Worm (Caenorhabditis elegans) whole organism, L2 larva: ENCODE results near the gene strd-1.

Experiments
- C34F6.9 ChIP-seq: fragments of 150-350 bp; optimal IDR thresholded peaks from 2 replicates; lab custom pipeline; 2014; ENCODE audit warnings: missing biosample characterization, missing genetic modification characterization
- F13H6.1 ChIP-seq: sonication (generic microtip); optimal IDR thresholded peaks from 2 replicates; lab custom pipeline; 2016; ENCODE audit warnings: missing genetic modification characterization, missing compliant biosample characterization
- R02D3.7 ChIP-seq: fragments of 150-350 bp; optimal IDR thresholded peaks from 2 replicates; lab custom pipeline; 2014; ENCODE audit warnings: missing biosample characterization, missing genetic modification characterization
- Y55F3AM.14 ChIP-seq: fragments of 200-800 bp; sonication (Bioruptor generic); optimal IDR thresholded peaks from 2 replicates; lab custom pipeline; 2018; ENCODE audit warnings: mild to moderate bottlenecking, missing genetic modification characterization, missing compliant biosample characterization
- alr-1 ChIP-seq: fragments of 150-350 bp; optimal IDR thresholded peaks from 2 replicates; lab custom pipeline; 2014; ENCODE audit warnings: missing biosample characterization, missing genetic modification characterization
- aly-2 ChIP-seq: fragments of 150-350 bp; optimal IDR thresholded peaks from 2 replicates; lab custom pipeline; 2014; ENCODE audit warnings: missing biosample characterization, missing genetic modification characterization
- ama-1 ChIP-seq: fragments of 150-350 bp; optimal IDR thresholded peaks from 2 replicates; lab custom pipeline; 2018; ENCODE audit warnings: inconsistent platforms
- blmp-1 ChIP-seq: sonication (generic microtip); optimal IDR thresholded peaks from 2 replicates; lab custom pipeline; 2017; ENCODE audit warnings: missing genetic modification characterization, mild to moderate bottlenecking, missing compliant biosample characterization, antibody characterized with exemption, moderate library complexity; ENCODE audit not compliant: insufficient read depth
- ceh-16 ChIP-seq: fragments of 150-350 bp; optimal IDR thresholded peaks from 2 replicates; lab custom pipeline; 2014; ENCODE audit warnings: missing biosample characterization, missing genetic modification characterization
- ceh-82 ChIP-seq: fragments of 150-350 bp; optimal IDR thresholded peaks from 2 replicates; lab custom pipeline; 2014; ENCODE audit warnings: missing biosample characterization, missing genetic modification characterization
- crh-2 ChIP-seq: sonication (generic microtip); optimal IDR thresholded peaks from 2 replicates; lab custom pipeline; 2017; ENCODE audit warnings: missing biosample characterization, missing genetic modification characterization
- dmd-4 ChIP-seq: sonication (generic microtip); optimal IDR thresholded peaks from 2 replicates; lab custom pipeline; 2017; ENCODE audit warnings: missing biosample characterization, missing genetic modification characterization
- egl-27 ChIP-seq: sonication (generic microtip); optimal IDR thresholded peaks from 3 replicates; lab custom pipeline; 2017; ENCODE audit warnings: missing biosample characterization, missing genetic modification reagents, missing genetic modification characterization
- elt-3 ChIP-seq: sonication (generic microtip); optimal IDR thresholded peaks from 2 replicates; lab custom pipeline; 2017; ENCODE audit warnings: missing biosample characterization, missing genetic modification characterization
- fos-1 ChIP-seq: fragments of 150-350 bp; optimal IDR thresholded peaks from 2 replicates; lab custom pipeline; 2014; ENCODE audit warnings: missing biosample characterization, missing genetic modification characterization
- gmeb-1 ChIP-seq: fragments of 150-350 bp; optimal IDR thresholded peaks from 2 replicates; lab custom pipeline; 2014; ENCODE audit warnings: missing biosample characterization, missing genetic modification characterization
- lin-11 ChIP-seq: fragments of 150-350 bp; sonication (generic microtip); optimal IDR thresholded peaks from 2 replicates; lab custom pipeline; 2014; ENCODE audit warnings: missing biosample characterization, missing genetic modification characterization, inconsistent platforms, mixed read lengths
- lin-39 ChIP-seq: fragments of 150-350 bp; optimal IDR thresholded peaks from 2 replicates; lab custom pipeline; 2014; ENCODE audit warnings: missing biosample characterization, missing genetic modification reagents, missing genetic modification characterization
- lsy-2 ChIP-seq, 2 experiments: fragments of 150-350 bp in 1 of 2; sonication (generic microtip) in 1 of 2; optimal IDR thresholded peaks; 2 replicates each; lab custom pipeline; 2014 to 2017; ENCODE audit warnings: missing biosample characterization in 2 of 2, missing genetic modification characterization in 2 of 2
- mab-5 ChIP-seq: fragments of 150-350 bp; optimal IDR thresholded peaks from 2 replicates; lab custom pipeline; 2014; ENCODE audit warnings: missing biosample characterization, missing genetic modification characterization
- mdl-1 ChIP-seq, 2 experiments: fragments of 150-350 bp in 1 of 2; sonication (generic microtip) in 1 of 2; optimal IDR thresholded peaks; 2 replicates each; lab custom pipeline; 2017; ENCODE audit warnings: missing biosample characterization in 2 of 2, missing genetic modification characterization in 2 of 2
- nhr-10 ChIP-seq: sonication (generic microtip); optimal IDR thresholded peaks from 2 replicates; lab custom pipeline; 2017; ENCODE audit warnings: missing biosample characterization, missing genetic modification characterization
- nhr-11 ChIP-seq: fragments of 150-350 bp; optimal IDR thresholded peaks from 2 replicates; lab custom pipeline; 2014; ENCODE audit warnings: missing biosample characterization, missing genetic modification characterization
- nhr-12 ChIP-seq: fragments of 150-350 bp; optimal IDR thresholded peaks from 2 replicates; lab custom pipeline; 2014; ENCODE audit warnings: missing biosample characterization, missing genetic modification characterization
- nhr-129 ChIP-seq: fragments of 150-350 bp; optimal IDR thresholded peaks from 2 replicates; lab custom pipeline; 2014; ENCODE audit warnings: missing biosample characterization, missing genetic modification characterization
- nhr-21 ChIP-seq: fragments of 150-350 bp; optimal IDR thresholded peaks from 2 replicates; lab custom pipeline; 2014; ENCODE audit warnings: missing biosample characterization, missing genetic modification characterization
- nhr-6 ChIP-seq: fragments of 150-350 bp; optimal IDR thresholded peaks from 2 replicates; lab custom pipeline; 2014; ENCODE audit warnings: missing biosample characterization, missing genetic modification characterization
- nhr-77 ChIP-seq: fragments of 150-350 bp; optimal IDR thresholded peaks from 2 replicates; lab custom pipeline; 2014; ENCODE audit warnings: missing biosample characterization, missing genetic modification characterization
- sem-4 ChIP-seq: fragments of 150-350 bp; optimal IDR thresholded peaks from 2 replicates; lab custom pipeline; 2014; ENCODE audit warnings: missing biosample characterization, missing genetic modification reagents, missing genetic modification characterization
- skn-1 ChIP-seq: sonication (generic microtip); optimal IDR thresholded peaks from 2 replicates; lab custom pipeline; 2017; ENCODE audit warnings: missing biosample characterization, missing genetic modification characterization
- sma-3 ChIP-seq: sonication (generic microtip); optimal IDR thresholded peaks from 2 replicates; lab custom pipeline; 2016; ENCODE audit warnings: missing genetic modification reagents, missing genetic modification characterization, missing compliant biosample characterization
- snpc-4 ChIP-seq: fragments of 150-350 bp; optimal IDR thresholded peaks from 2 replicates; lab custom pipeline; 2014; ENCODE audit warnings: missing biosample characterization, missing genetic modification characterization
- unc-55 ChIP-seq: fragments of 150-350 bp; sonication (generic microtip); optimal IDR thresholded peaks from 3 replicates; lab custom pipeline; 2014; ENCODE audit warnings: missing biosample characterization, missing genetic modification reagents, missing genetic modification characterization
- unc-62 ChIP-seq: fragments of 150-350 bp; optimal IDR thresholded peaks from 2 replicates; lab custom pipeline; 2014; ENCODE audit warnings: missing biosample characterization, missing genetic modification reagents, missing genetic modification characterization
- zag-1 ChIP-seq: fragments of 150-350 bp; optimal IDR thresholded peaks from 2 replicates; lab custom pipeline; 2014; ENCODE audit warnings: missing biosample characterization, missing genetic modification characterization
- ztf-1 ChIP-seq: fragments of 200-800 bp; sonication (Bioruptor generic); conservative IDR thresholded peaks from 2 replicates; pipeline ENCODE4 v1.3.6; 2022; ENCODE audit warnings: missing genetic modification characterization, missing compliant biosample characterization
- ztf-4 ChIP-seq: fragments of 150-350 bp; optimal IDR thresholded peaks from 2 replicates; lab custom pipeline; 2014; ENCODE audit warnings: missing biosample characterization, missing genetic modification characterization

strd-1 gene

DNA sequence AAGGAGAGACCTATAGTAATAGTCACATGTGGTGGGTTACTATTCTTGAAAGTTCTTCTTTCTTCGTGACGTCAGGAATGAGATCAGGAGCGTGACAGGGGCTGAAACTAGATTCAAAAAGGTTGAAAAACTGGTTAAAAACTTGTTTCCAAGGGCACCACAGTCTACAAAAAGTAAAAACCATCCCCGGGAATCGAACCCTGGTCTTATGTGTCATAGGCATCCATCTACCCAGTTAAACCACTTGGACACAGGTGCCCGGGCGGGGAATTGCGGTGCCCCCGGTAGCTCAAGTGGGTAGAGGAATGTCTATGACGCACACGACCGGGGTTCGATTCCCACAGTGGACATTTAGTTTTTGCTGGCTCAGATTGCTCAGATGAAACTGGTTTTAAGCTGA, 10.0 kb downstream of the strd-1 start:
- no peak for TF ChIP-seq nhr-11
- no peak for TF ChIP-seq gmeb-1 (tag; lab: Kevin White, UChicago)
- TF ChIP-seq elt-3 (tag; lab: Kevin White, UChicago) = no peak
- no peak for TF ChIP-seq blmp-1 (tag; lab: Kevin White, UChicago)
- no peak for TF ChIP-seq nhr-10 (tag; lab: Kevin White, UChicago)
- TF ChIP-seq fos-1 (tag; lab: Kevin White, UChicago) = no peak
- TF ChIP-seq nhr-129 (tag; lab: Kevin White, UChicago) = no peak
- TF ChIP-seq Y55F3AM.14 = no peak
- no peak for TF ChIP-seq dmd-4 (tag; lab: Kevin White, UChicago)
- TF ChIP-seq ztf-4 (tag; lab: Kevin White, UChicago) = no peak
- TF ChIP-seq nhr-21 = no peak
- no peak for TF ChIP-seq lin-11 (tag; lab: Kevin White, UChicago)
- no peak for TF ChIP-seq mab-5 (tag; lab: Kevin White, UChicago)
- TF ChIP-seq sma-3 (GFP tag; lab: Kevin White, UChicago) = no peak
- no peak for TF ChIP-seq zag-1 (tag; lab: Kevin White, UChicago)
- TF ChIP-seq unc-62 (GFP tag; lab: Kevin White, UChicago) = no peak
- no peak for TF ChIP-seq C34F6.9 (tag; lab: Kevin White, UChicago)
- TF ChIP-seq crh-2 = no peak

DNA sequence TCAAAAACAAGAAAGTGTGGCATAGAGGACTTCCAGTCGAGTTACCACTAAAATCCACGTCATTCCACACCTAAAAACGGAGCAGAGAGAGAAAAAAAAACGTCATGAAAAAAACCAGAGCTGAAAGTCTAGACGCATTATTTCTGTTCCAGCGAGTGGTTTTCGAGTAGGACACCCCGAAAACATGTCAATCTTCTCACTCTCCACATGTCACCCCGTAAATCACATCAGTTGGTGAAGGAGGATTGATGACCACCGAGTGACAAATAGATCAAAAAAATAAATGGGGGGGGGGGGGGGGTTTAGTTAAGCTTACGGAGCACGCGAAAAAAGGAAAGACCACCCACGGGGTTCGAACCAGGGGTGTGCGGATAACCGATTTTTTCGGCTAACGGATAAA, 10.5 kb downstream of the strd-1 start:
- TF ChIP-seq nhr-6 (tag; lab: Kevin White, UChicago) (no peak), aly-2 (no peak), lsy-2 (tag; optimal IDR thresholded peaks at IDR 0.05; lab: Kevin White, UChicago) (no peak), egl-27 (no peak), ceh-82 (no peak), skn-1 (tag; lab: Kevin White, UChicago) (no peak), sem-4 (tag; lab: Kevin White, UChicago) (no peak), dmd-4 (tag; lab: Kevin White, UChicago) (no peak), ztf-1 (GFP tag; lab: Robert Waterston, UW) (no peak), unc-55 (GFP tag; lab: Kevin White, UChicago) (no peak)

DNA sequence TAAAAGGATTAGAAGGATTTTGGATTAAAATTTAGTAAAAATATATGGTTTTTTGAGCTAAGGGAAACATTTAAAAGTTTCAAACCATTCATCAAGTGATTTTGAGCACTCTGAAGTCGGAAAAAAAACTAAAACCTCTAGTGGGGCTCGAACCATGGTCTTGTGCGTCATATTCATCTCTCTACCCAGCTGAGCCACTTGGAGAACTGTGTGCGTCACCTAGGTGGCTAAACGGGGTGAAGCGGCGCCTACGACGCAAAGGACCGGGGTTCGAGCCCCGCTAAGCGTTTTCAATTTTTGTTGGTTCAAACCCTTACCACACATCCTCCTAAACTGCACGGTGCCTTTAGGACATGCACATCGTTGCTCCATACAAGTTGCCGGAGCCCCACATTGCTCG, 13.1 kb downstream of the strd-1 start:
- TF ChIP-seq ama-1 (lab: Kevin White, UChicago) = no peak
- TF ChIP-seq R02D3.7 (tag; lab: Kevin White, UChicago) = no peak
- TF ChIP-seq lin-11 (tag; lab: Kevin White, UChicago) = no peak
- no peak for TF ChIP-seq lin-39 (tag; lab: Kevin White, UChicago)
- no peak for TF ChIP-seq skn-1 (tag; lab: Kevin White, UChicago)
- TF ChIP-seq zag-1 (tag; lab: Kevin White, UChicago) = no peak
- no peak for TF ChIP-seq sem-4 (tag; lab: Kevin White, UChicago)
- TF ChIP-seq sma-3 (GFP tag; lab: Kevin White, UChicago) = no peak
- no peak for TF ChIP-seq fos-1 (tag; lab: Kevin White, UChicago)
- no peak for TF ChIP-seq nhr-77
- no peak for TF ChIP-seq mdl-1 (tag; optimal IDR thresholded peaks at IDR 0.05; lab: Kevin White, UChicago)

DNA sequence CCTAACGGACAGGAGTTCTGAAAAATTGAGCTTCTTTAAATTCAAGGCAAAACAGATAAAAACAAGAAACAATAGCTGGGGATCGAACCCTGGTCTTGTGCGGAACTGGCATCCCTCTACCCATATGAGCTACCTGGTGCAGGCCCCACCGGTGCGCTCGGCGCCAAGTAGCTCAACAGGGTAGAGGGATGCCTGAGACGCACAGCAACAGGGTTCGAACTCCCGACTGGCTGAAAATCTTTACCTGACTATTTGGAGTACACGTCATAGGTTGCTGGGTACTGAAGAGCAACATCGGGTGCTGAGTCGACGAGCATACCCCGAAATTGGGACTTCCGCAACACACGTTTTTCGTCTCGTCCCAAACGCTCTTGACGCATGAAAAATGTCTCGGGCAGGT, 15.7 kb downstream of the strd-1 start:
- TF ChIP-seq nhr-21 = no peak
- TF ChIP-seq lin-11 (tag; lab: Kevin White, UChicago) = no peak
- TF ChIP-seq ztf-1 (GFP tag; lab: Robert Waterston, UW) = no peak
- TF ChIP-seq ceh-16 = no peak
- TF ChIP-seq F13H6.1 (tag; lab: Kevin White, UChicago) = no peak
- no peak for TF ChIP-seq nhr-77
- no peak for TF ChIP-seq unc-62 (GFP tag; lab: Kevin White, UChicago)
- no peak for TF ChIP-seq nhr-12
- TF ChIP-seq snpc-4 (tag; lab: Kevin White, UChicago) = no peak
- TF ChIP-seq mab-5 (tag; lab: Kevin White, UChicago) = no peak
- TF ChIP-seq R02D3.7 (tag; lab: Kevin White, UChicago) = no peak
- TF ChIP-seq alr-1 (tag; lab: Kevin White, UChicago) = no peak
- TF ChIP-seq mdl-1 (tag; optimal IDR thresholded peaks at IDR 0.05; lab: Kevin White, UChicago) = no peak
- no peak for TF ChIP-seq nhr-10 (tag; lab: Kevin White, UChicago)
- no peak for TF ChIP-seq ztf-4 (tag; lab: Kevin White, UChicago)
